Worm (Caenorhabditis elegans) whole organism, midembryonic: Measurements from ENCODE around the gene ZK742.7.

Experiments
- T22C8.4 ChIP-seq: fragments of 200-800 bp; sonication (Bioruptor generic); IDR thresholded peaks from 2 replicates; pipeline ENCODE4 v1.3.6; 2022; ENCODE audit warnings: missing genetic modification characterization, missing compliant biosample characterization
- flt-1 ChIP-seq: fragments of 200-800 bp; sonication (Bioruptor generic); IDR thresholded peaks from 2 replicates; pipeline ENCODE4 v1.3.6; 2022; ENCODE audit warnings: missing genetic modification characterization, missing compliant biosample characterization
- klf-2 ChIP-seq: fragments of 200-800 bp; sonication (Bioruptor generic); conservative IDR thresholded peaks from 2 replicates; pipeline ENCODE4 v1.3.6; 2022; ENCODE audit warnings: missing genetic modification reagents, missing genetic modification characterization, missing compliant biosample characterization
- med-1 ChIP-seq: sonication (generic microtip); optimal IDR thresholded peaks from 2 replicates; lab custom pipeline; 2017; ENCODE audit warnings: missing genetic modification characterization, mild to moderate bottlenecking, missing compliant biosample characterization, antibody characterized with exemption, missing genetic modification reagents; ENCODE audit not compliant: insufficient read depth
- ztf-23 ChIP-seq: fragments of 200-800 bp; sonication (Bioruptor generic); IDR thresholded peaks from 2 replicates; pipeline ENCODE4 v1.3.6; 2022; ENCODE audit warnings: missing genetic modification reagents, missing genetic modification characterization, missing compliant biosample characterization

- TF ChIP-seq T22C8.4 (GFP tag; lab: Robert Waterston, UW) = no peak
- no peak for TF ChIP-seq flt-1
- TF ChIP-seq ztf-23 = no peak
- no peak for TF ChIP-seq klf-2 (GFP tag; lab: Robert Waterston, UW)
- TF ChIP-seq med-1 (GFP tag; lab: Kevin White, UChicago) = no peak
Observed at ce11 chrV:7803563-7803962, 5.4 kb downstream of the ZK742.7 start.
